Worm (Caenorhabditis elegans): Measurements from ENCODE around the gene sun-1.

ce11 chrV:13209567-13209966 is 16.2 kb upstream of the sun-1 start, which contains the start of gene F57B1.6:
- TF ChIP-seq dmd-4 (tag; optimal IDR thresholded peaks at IDR 0.05; ENCODE audit: borderline replicate concordance) = no peak
- no peak for TF ChIP-seq ceh-6 (GFP tag; optimal IDR thresholded peaks at IDR 0.05)
